Worm (Caenorhabditis elegans) whole organism, L4 larva: ENCODE measurements around the gene col-33.

Experiments
- F26F4.8 ChIP-seq: fragments of 200-800 bp; sonication (Bioruptor generic); conservative IDR thresholded peaks from 2 replicates; pipeline ENCODE4 v1.3.6; 2022; ENCODE audit warnings: missing genetic modification characterization, missing compliant biosample characterization
- T20F7.1 ChIP-seq: fragments of 200-800 bp; sonication (Bioruptor generic); optimal IDR thresholded peaks from 2 replicates; lab custom pipeline; 2018; ENCODE audit warnings: mild to moderate bottlenecking, missing genetic modification characterization, missing compliant biosample characterization
- Y105C5A.15 ChIP-seq: fragments of 200-800 bp; sonication (Bioruptor generic); IDR thresholded peaks from 2 replicates; pipeline ENCODE4 v1.3.6; 2022; ENCODE audit warnings: missing genetic modification characterization, missing compliant biosample characterization
- ZK546.5 ChIP-seq, 2 experiments: sonication (generic microtip); optimal IDR thresholded peaks; 2 replicates each; lab custom pipeline; 2017; ENCODE audit warnings: missing biosample characterization in 2 of 2, missing genetic modification characterization in 2 of 2
- ceh-82 ChIP-seq: sonication (generic microtip); optimal IDR thresholded peaks from 2 replicates; lab custom pipeline; 2017; ENCODE audit warnings: missing biosample characterization, missing genetic modification characterization
- egl-27 ChIP-seq: sonication (generic microtip); optimal IDR thresholded peaks from 3 replicates; lab custom pipeline; 2017; ENCODE audit warnings: missing biosample characterization, missing genetic modification reagents, missing genetic modification characterization
- hmg-1.1 ChIP-seq: fragments of 200-800 bp; sonication (Bioruptor generic); IDR thresholded peaks from 2 replicates; pipeline ENCODE4 v1.3.6; 2022; ENCODE audit warnings: missing genetic modification reagents, missing genetic modification characterization, missing compliant biosample characterization
- nhr-6 ChIP-seq: fragments of 150-350 bp; optimal IDR thresholded peaks from 2 replicates; lab custom pipeline; 2014; ENCODE audit warnings: missing biosample characterization, missing genetic modification characterization
- pqm-1 ChIP-seq: sonication (generic microtip); optimal IDR thresholded peaks from 2 replicates; lab custom pipeline; 2017; ENCODE audit warnings: missing biosample characterization, missing genetic modification characterization
- spr-1 ChIP-seq: sonication (generic microtip); optimal IDR thresholded peaks from 2 replicates; lab custom pipeline; 2016; ENCODE audit warnings: mild to moderate bottlenecking, missing genetic modification characterization, missing compliant biosample characterization
- unc-62 ChIP-seq, 3 experiments: fragments of 150-350 bp in 1 of 3; sonication (generic microtip); optimal IDR thresholded peaks in 2 of 3; peaks in 1 of 3; 1 replicate in 1 of 3; 2 replicates in 2 of 3; lab custom pipeline; 2014 to 2017; ENCODE audit warnings: missing biosample characterization in 3 of 3, missing genetic modification characterization in 3 of 3, missing genetic modification reagents in 3 of 3, missing genotype in 1 of 3
- vab-7 ChIP-seq: fragments of 200-800 bp; sonication (Bioruptor generic); IDR thresholded peaks from 2 replicates; pipeline ENCODE4 v1.3.6; 2022; ENCODE audit warnings: missing genetic modification reagents, missing genetic modification characterization, missing compliant biosample characterization
- ztf-11 ChIP-seq: fragments of 150-350 bp; optimal IDR thresholded peaks from 2 replicates; lab custom pipeline; 2014; ENCODE audit warnings: missing biosample characterization, missing genetic modification characterization
- ztf-7 ChIP-seq: fragments of 150-350 bp; optimal IDR thresholded peaks from 2 replicates; lab custom pipeline; 2014; ENCODE audit warnings: missing biosample characterization, missing genetic modification characterization

DNA sequence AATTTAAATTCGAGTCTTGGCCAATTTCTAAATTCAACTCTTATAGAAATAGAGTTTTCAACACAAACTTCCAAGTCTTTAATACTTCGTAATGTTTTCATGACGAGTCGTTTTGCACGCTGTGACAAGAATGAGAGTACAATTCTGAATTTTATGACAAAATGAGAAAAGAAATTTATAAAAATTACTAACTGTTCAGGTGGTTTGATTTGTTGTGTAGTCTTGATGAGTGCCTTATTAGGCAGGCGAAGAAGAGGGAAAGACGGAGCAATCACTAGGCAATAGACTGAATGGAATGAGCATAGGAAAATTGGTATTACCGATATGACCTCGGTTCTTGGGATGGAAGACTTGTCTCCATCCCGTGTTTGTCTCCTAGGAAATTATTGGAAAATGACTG, 43.1 kb upstream of the col-33 start, which contains the start of gene F30B5.11:
- TF ChIP-seq F26F4.8 (no peak), ZK546.5 (tag; optimal IDR thresholded peaks at IDR 0.05; lab: Kevin White, UChicago) (no peak), unc-62 (GFP tag; optimal IDR thresholded peaks at IDR 0.05 in 1 of 2; lab: Kevin White, UChicago) (no peak), unc-62 (tag; optimal IDR thresholded peaks at IDR 0.05; lab: Kevin White, UChicago) (no peak), T20F7.1 (GFP tag; lab: Kevin White, UChicago) (no peak), ztf-7 (tag; lab: Kevin White, UChicago) (no peak), Y105C5A.15 (no peak), pqm-1 (tag; lab: Kevin White, UChicago) (no peak), egl-27 (tag; lab: Kevin White, UChicago) (no peak), ztf-11 (tag; lab: Kevin White, UChicago) (no peak), ceh-82 (tag; lab: Kevin White, UChicago) (no peak), vab-7 (GFP tag; lab: Robert Waterston, UW) (no peak), hmg-1.1 (GFP tag; lab: Robert Waterston, UW) (no peak), spr-1 (no peak), nhr-6 (tag; lab: Kevin White, UChicago) (no peak)
